2 fruit fly cellular contexts compared by ENCODE assay signal in the genomic region with DNA sequence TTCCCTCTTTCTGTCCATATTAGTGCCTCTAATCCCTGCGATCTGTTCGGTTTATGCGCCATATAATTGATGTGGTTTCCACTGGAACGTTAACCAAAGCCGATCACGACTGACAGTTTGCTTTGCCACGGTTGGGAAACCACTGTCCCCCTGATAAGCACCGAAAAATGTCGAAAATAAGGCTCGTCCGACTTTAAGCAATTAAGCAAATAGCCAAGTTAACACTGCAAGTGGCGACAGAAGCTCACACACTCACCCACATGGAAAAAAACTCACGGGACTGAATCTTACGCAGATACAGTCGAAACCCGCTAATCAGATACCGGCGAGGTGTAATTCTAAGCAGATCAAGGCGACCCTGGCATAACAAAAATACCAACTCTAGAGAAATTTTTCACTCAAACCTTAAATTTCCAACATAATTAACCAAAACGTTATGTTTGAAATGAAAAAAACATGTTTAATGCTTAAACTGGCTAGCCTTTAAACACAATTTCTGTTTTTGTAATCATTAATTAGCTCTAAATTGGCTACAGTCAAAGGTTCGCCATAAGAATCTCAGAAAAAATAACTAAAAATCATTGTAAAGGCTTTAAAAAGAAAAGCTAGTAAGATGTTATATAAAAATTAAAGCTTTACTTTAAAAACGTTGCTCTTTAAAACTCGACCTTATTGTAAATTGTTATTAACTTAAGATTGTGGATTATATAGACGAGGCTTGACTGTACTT.
TF ChIP-seq lines count a peak whose summit lies in the region.

No protein-coding gene starts in this region.

TF ChIP-seq in whole organism, embryonic, 481 proteins besides CTCF, POLR2A, EP300 and RAD21 (continued from another document and continues in another):
- TF ChIP-seq Atf-2 (GFP tag; optimal IDR thresholded peaks at IDR 0.05; lab: Kevin White, UChicago) (no peak), Sox102F (GFP tag; optimal IDR thresholded peaks at IDR 0.05; lab: Kevin White, UChicago) (no peak), CG2199 (GFP tag; IDR thresholded peaks at IDR 0.05; lab: Robert Waterston, UW) (no peak), CG15011 (GFP tag; optimal IDR thresholded peaks at IDR 0.05; lab: Kevin White, UChicago) (peak; percentile 12), CG17829 (tag; optimal IDR thresholded peaks at IDR 0.05; lab: Kevin White, UChicago) (no peak), p53 (GFP tag; optimal IDR thresholded peaks at IDR 0.05; lab: Kevin White, UChicago) (no peak), CG4424 (GFP tag; optimal IDR thresholded peaks at IDR 0.05; lab: Kevin White, UChicago) (no peak), CG16863 (GFP tag; optimal IDR thresholded peaks at IDR 0.05; lab: Kevin White, UChicago) (no peak), CkIIα-i1 (GFP tag; IDR thresholded peaks at IDR 0.05; lab: Robert Waterston, UW) (no peak), Fer1 (GFP tag; optimal IDR thresholded peaks at IDR 0.05; lab: Kevin White, UChicago) (peak; percentile 42), HLH4C (GFP tag; IDR thresholded peaks at IDR 0.05; lab: Robert Waterston, UW; ENCODE audit: partially characterized antibody) (no peak), Ptx1 (GFP tag; IDR thresholded peaks at IDR 0.05; lab: Robert Waterston, UW) (peak; percentile 43; the same call in 1 of the 2 replicates), HmgD (GFP tag; optimal IDR thresholded peaks at IDR 0.05; lab: Kevin White, UChicago) (no peak), CG9727 (GFP tag; optimal IDR thresholded peaks at IDR 0.05; lab: Kevin White, UChicago) (peak; percentile 22), Chrac-16 (GFP tag; optimal IDR thresholded peaks at IDR 0.05; lab: Kevin White, UChicago) (peak; percentile 15), CG13775 (GFP tag; optimal IDR thresholded peaks at IDR 0.05; lab: Kevin White, UChicago) (no peak), CG1792 (GFP tag; optimal IDR thresholded peaks at IDR 0.05; lab: Kevin White, UChicago) (no peak), CG1647 (GFP tag; optimal IDR thresholded peaks at IDR 0.05; lab: Kevin White, UChicago) (no peak), Bdp1 (GFP tag; optimal IDR thresholded peaks at IDR 0.05; lab: Kevin White, UChicago) (no peak), CG11398 (GFP tag; optimal IDR thresholded peaks at IDR 0.05; lab: Kevin White, UChicago) (no peak), CG18599 (GFP tag; optimal IDR thresholded peaks at IDR 0.05; lab: Kevin White, UChicago) (no peak), lmd (GFP tag; IDR thresholded peaks at IDR 0.05; lab: Robert Waterston, UW) (peak; percentile 7; the same call in 1 of the 2 replicates), grau (tag; optimal IDR thresholded peaks at IDR 0.05; lab: Kevin White, UChicago) (peak; percentile 86), CG30403 (GFP tag; optimal IDR thresholded peaks at IDR 0.05; lab: Kevin White, UChicago) (peak; percentile 38), TFAM (GFP tag; optimal IDR thresholded peaks at IDR 0.05; lab: Kevin White, UChicago) (no peak), CG31224 (GFP tag; IDR thresholded peaks at IDR 0.05; lab: Robert Waterston, UW) (no peak), CG1602 (GFP tag; optimal IDR thresholded peaks at IDR 0.05; lab: Kevin White, UChicago) (no peak), CG15601 (tag; optimal IDR thresholded peaks at IDR 0.05; lab: Kevin White, UChicago) (no peak), Rfx (GFP tag; IDR thresholded peaks at IDR 0.05; lab: Robert Waterston, UW) (0 out of 2 replicates have a peak, but pooled peaks have one; percentile 29), caup (GFP tag; optimal IDR thresholded peaks at IDR 0.05; lab: Kevin White, UChicago; ENCODE audit: severe bottlenecking) (no peak), Asciz (GFP tag; optimal IDR thresholded peaks at IDR 0.05; lab: Kevin White, UChicago) (no peak), Trl (optimal IDR thresholded peaks at IDR 0.05; lab: Kevin White, UChicago) (no peak), Trl (GFP tag; optimal IDR thresholded peaks at IDR 0.05; lab: Kevin White, UChicago) (no peak), da (GFP tag; optimal IDR thresholded peaks at IDR 0.05; lab: Kevin White, UChicago) (no peak), CG4328 (GFP tag; optimal IDR thresholded peaks at IDR 0.05; lab: Kevin White, UChicago) (peak; percentile 12), lilli (GFP tag; optimal IDR thresholded peaks at IDR 0.05; lab: Kevin White, UChicago) (peak; percentile 20), CG10654 (GFP tag; optimal IDR thresholded peaks at IDR 0.05; lab: Kevin White, UChicago) (no peak), CG18619 (GFP tag; optimal IDR thresholded peaks at IDR 0.05; lab: Kevin White, UChicago) (peak; percentile 9), Hsf (GFP tag; optimal IDR thresholded peaks at IDR 0.05; lab: Kevin White, UChicago) (peak; percentile 2), CG12155 (GFP tag; optimal IDR thresholded peaks at IDR 0.05; lab: Kevin White, UChicago) (no peak), crc (GFP tag; optimal IDR thresholded peaks at IDR 0.05; lab: Kevin White, UChicago) (no peak), CG6654 (GFP tag; optimal IDR thresholded peaks at IDR 0.05; lab: Kevin White, UChicago) (peak; percentile 4), Ets65A (GFP tag; lab: Kevin White, UChicago) (no peak), CG17912 (GFP tag; optimal IDR thresholded peaks at IDR 0.05; lab: Kevin White, UChicago) (no peak), Jarid2 (GFP tag; optimal IDR thresholded peaks at IDR 0.05; lab: Kevin White, UChicago) (no peak), en (GFP tag; optimal IDR thresholded peaks at IDR 0.05; lab: Kevin White, UChicago) (no peak), pum (GFP tag; optimal IDR thresholded peaks at IDR 0.05; lab: Kevin White, UChicago) (no peak), CG14965 (GFP tag; optimal IDR thresholded peaks at IDR 0.05; lab: Kevin White, UChicago; ENCODE audit: borderline replicate concordance) (no peak), seq (GFP tag; IDR thresholded peaks at IDR 0.05; lab: Robert Waterston, UW) (no peak), NC2β (GFP tag; optimal IDR thresholded peaks at IDR 0.05; lab: Kevin White, UChicago) (no peak), Dll (GFP tag; IDR thresholded peaks at IDR 0.05; lab: Robert Waterston, UW; ENCODE audit: partially characterized antibody) (no peak), CG6813 (GFP tag; optimal IDR thresholded peaks at IDR 0.05; lab: Kevin White, UChicago) (no peak), tx (GFP tag; optimal IDR thresholded peaks at IDR 0.05; lab: Kevin White, UChicago) (no peak), CG18476 (GFP tag; optimal IDR thresholded peaks at IDR 0.05; lab: Kevin White, UChicago) (no peak), Usf (GFP tag; optimal IDR thresholded peaks at IDR 0.05; lab: Kevin White, UChicago) (no peak), trh (GFP tag; optimal IDR thresholded peaks at IDR 0.05; lab: Kevin White, UChicago) (no peak), CG33557 (GFP tag; optimal IDR thresholded peaks at IDR 0.05; lab: Kevin White, UChicago) (no peak), nmo (GFP tag; optimal IDR thresholded peaks at IDR 0.05; lab: Kevin White, UChicago) (peak; percentile 12), Side (GFP tag; optimal IDR thresholded peaks at IDR 0.05; lab: Kevin White, UChicago) (no peak), toy (GFP tag; IDR thresholded peaks at IDR 0.05; lab: Robert Waterston, UW) (no peak), CG5180 (GFP tag; optimal IDR thresholded peaks at IDR 0.05; lab: Kevin White, UChicago) (no peak), CG10274 (GFP tag; optimal IDR thresholded peaks at IDR 0.05; lab: Kevin White, UChicago) (no peak), Hmr (GFP tag; optimal IDR thresholded peaks at IDR 0.05; lab: Kevin White, UChicago) (no peak)

TF ChIP-seq in whole organism, prepupa, 60 proteins besides CTCF, POLR2A, EP300 and RAD21 (continued from another document):
- TF ChIP-seq Sox15 (GFP tag; optimal IDR thresholded peaks at IDR 0.05; lab: Kevin White, UChicago) = peak; percentile 35
- TF ChIP-seq CG32006 (GFP tag; optimal IDR thresholded peaks at IDR 0.05; lab: Kevin White, UChicago) = no peak
- TF ChIP-seq fkh (GFP tag; optimal IDR thresholded peaks at IDR 0.05; lab: Kevin White, UChicago) = no peak
- TF ChIP-seq CG31627 (GFP tag; optimal IDR thresholded peaks at IDR 0.05; lab: Kevin White, UChicago) = peak; percentile 67
- TF ChIP-seq svp (GFP tag; lab: Kevin White, UChicago) = peak; percentile 82
- TF ChIP-seq CG11902 (GFP tag; optimal IDR thresholded peaks at IDR 0.05; lab: Kevin White, UChicago) = peak; percentile 20
- peak; percentile 79 for TF ChIP-seq esn (GFP tag; optimal IDR thresholded peaks at IDR 0.05; lab: Kevin White, UChicago)
